Fruit fly (Drosophila melanogaster): ENCODE measurements around the gene Nepl5.

The Nepl5 gene

DNA sequence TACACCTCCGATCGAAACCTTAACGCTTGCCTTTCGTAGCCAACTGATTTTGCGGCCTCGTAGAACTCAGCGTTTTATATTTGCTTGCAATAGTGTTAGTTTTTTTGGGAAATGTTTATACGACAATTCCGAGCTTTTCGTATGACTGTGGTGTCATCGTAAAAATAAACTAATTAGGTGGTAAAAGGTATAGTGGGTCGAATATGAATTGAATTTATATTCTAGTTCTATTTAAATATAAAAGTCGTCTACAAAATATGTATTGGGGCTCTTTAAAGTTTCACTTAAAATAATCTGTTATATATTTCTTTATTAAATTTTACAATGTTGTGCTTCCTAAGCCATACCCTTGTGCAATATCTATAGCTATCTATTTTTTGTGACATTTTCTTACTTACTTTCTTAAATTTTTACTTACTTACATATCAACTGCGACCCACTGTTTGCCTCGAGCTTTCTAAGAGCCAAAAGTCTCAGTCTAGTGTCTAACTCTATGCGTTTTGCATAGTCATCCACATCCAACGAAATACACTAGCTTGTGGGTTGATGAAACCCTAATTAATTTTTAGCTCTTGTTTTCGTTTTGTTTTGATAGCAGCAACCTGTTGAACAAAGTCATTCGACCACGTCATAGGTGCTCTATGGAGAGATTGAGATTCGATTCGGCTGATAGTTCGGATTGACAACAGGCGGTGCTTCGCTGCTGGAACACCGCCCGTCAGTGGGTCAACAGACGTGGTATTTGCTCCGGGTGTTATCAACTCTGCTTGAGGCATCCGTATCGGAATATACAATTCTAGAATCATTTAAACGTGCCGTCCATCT, 29.9 kb upstream of the Nepl5 start, which contains the start of gene CG9498 (continued):
- TF ChIP-seq pb (GFP tag; optimal IDR thresholded peaks at IDR 0.05) (no peak), CG14710 (tag; optimal IDR thresholded peaks at IDR 0.05) (peak; percentile 8), chinmo (GFP tag; IDR thresholded peaks at IDR 0.05; ENCODE audit: partially characterized antibody) (0 out of 4 replicates have a peak, but pooled peaks have one; percentile 63), CG3407 (GFP tag; optimal IDR thresholded peaks at IDR 0.05) (peak; percentile 9), CG10321 (GFP tag; IDR thresholded peaks at IDR 0.05) (peak; percentile 49; the same call in 1 of the 2 replicates), Atf6 (GFP tag; IDR thresholded peaks at IDR 0.05) (peak; percentile 79), CG12391 (tag; optimal IDR thresholded peaks at IDR 0.05) (peak; percentile 86), Mad (GFP tag; optimal IDR thresholded peaks at IDR 0.05) (no peak), ken (GFP tag; IDR thresholded peaks at IDR 0.05) (no peak), TFAM (GFP tag; optimal IDR thresholded peaks at IDR 0.05) (no peak), emc (GFP tag; optimal IDR thresholded peaks at IDR 0.05) (no peak), CG1024 (GFP tag; IDR thresholded peaks at IDR 0.05) (no peak), CG9797 (GFP tag; optimal IDR thresholded peaks at IDR 0.05) (no peak), CG4424 (GFP tag; optimal IDR thresholded peaks at IDR 0.05) (peak; percentile 74), zf30C (GFP tag; optimal IDR thresholded peaks at IDR 0.05) (no peak), slou (GFP tag; optimal IDR thresholded peaks at IDR 0.05) (peak; percentile 68), fru (optimal IDR thresholded peaks at IDR 0.05) (no peak), dm (GFP tag; optimal IDR thresholded peaks at IDR 0.05) (no peak), Myb (GFP tag; optimal IDR thresholded peaks at IDR 0.05) (no peak), BEAF-32 (GFP tag; optimal IDR thresholded peaks at IDR 0.05) (no peak), CG3847 (GFP tag; IDR thresholded peaks at IDR 0.05) (peak; percentile 76), jing (GFP tag; optimal IDR thresholded peaks at IDR 0.05) (no peak), CG4282 (GFP tag; optimal IDR thresholded peaks at IDR 0.05) (no peak), CG7963 (GFP tag; IDR thresholded peaks at IDR 0.05; ENCODE audit: partially characterized antibody) (no peak), Dp (GFP tag; optimal IDR thresholded peaks at IDR 0.05) (no peak), MESR4 (GFP tag; optimal IDR thresholded peaks at IDR 0.05) (no peak), tgo (GFP tag; IDR thresholded peaks at IDR 0.05) (peak; percentile 70; the same call in 2 of the 3 replicates), CG13424 (tag; optimal IDR thresholded peaks at IDR 0.05) (peak; percentile 89), CG15011 (GFP tag; optimal IDR thresholded peaks at IDR 0.05) (peak; percentile 87), Dll (GFP tag; IDR thresholded peaks at IDR 0.05; ENCODE audit: partially characterized antibody) (no peak), gcm (GFP tag; optimal IDR thresholded peaks at IDR 0.05) (peak; percentile 78), amos (GFP tag; IDR thresholded peaks at IDR 0.05; ENCODE audit: partially characterized antibody) (no peak), inv (GFP tag; IDR thresholded peaks at IDR 0.05; ENCODE audit: partially characterized antibody) (no peak), ase (GFP tag; IDR thresholded peaks at IDR 0.05) (peak; percentile 72; the same call in 2 of the 3 replicates), ash1 (GFP tag; optimal IDR thresholded peaks at IDR 0.05) (no peak), sug (tag; optimal IDR thresholded peaks at IDR 0.05) (no peak), CG17829 (tag; optimal IDR thresholded peaks at IDR 0.05) (peak; percentile 82), Taf1 (GFP tag; IDR thresholded peaks at IDR 0.05) (peak; percentile 95), toy (GFP tag; IDR thresholded peaks at IDR 0.05) (peak; percentile 83), CG31224 (GFP tag; IDR thresholded peaks at IDR 0.05) (peak; percentile 82), mam (GFP tag; optimal IDR thresholded peaks at IDR 0.05) (peak; percentile 55), CG10565 (GFP tag; optimal IDR thresholded peaks at IDR 0.05) (no peak), sqz (GFP tag; optimal IDR thresholded peaks at IDR 0.05) (peak; percentile 52), CG2889 (GFP tag; IDR thresholded peaks at IDR 0.05) (peak; percentile 44; the same call in 1 of the 3 replicates), Meics (GFP tag; optimal IDR thresholded peaks at IDR 0.05) (peak; percentile 96), chif (GFP tag; optimal IDR thresholded peaks at IDR 0.05) (no peak), Optix (GFP tag; IDR thresholded peaks at IDR 0.05) (no peak), Xrp1 (GFP tag; IDR thresholded peaks at IDR 0.05) (peak; percentile 67), pnt (GFP tag; optimal IDR thresholded peaks at IDR 0.05) (peak; percentile 18), CG17361 (GFP tag; IDR thresholded peaks at IDR 0.05) (peak; percentile 86)

Measured in whole organism, embryonic.